Worm (Caenorhabditis elegans): ENCODE measurements around the gene ears-2.

Gene ears-2

ce11 chrIV:390279-390678 lies at the start of gene ears-2, which contains the start of gene uncp-18:
Gene ears-2 (minus strand): TSS chrIV:390468.
Gene uncp-18 (plus strand): TSS chrIV:390560.
- TF ChIP-seq dao-5 (tag; optimal IDR thresholded peaks at IDR 0.05) = peak; percentile 69
- peak; percentile 96 for TF ChIP-seq W03F9.2 (tag; optimal IDR thresholded peaks at IDR 0.05)
- peak; percentile 65 for TF ChIP-seq him-1 (tag; optimal IDR thresholded peaks at IDR 0.05)

- TF ChIP-seq him-1 (tag; optimal IDR thresholded peaks at IDR 0.05) (no peak), dao-5 (tag; optimal IDR thresholded peaks at IDR 0.05) (no peak), W03F9.2 (tag; optimal IDR thresholded peaks at IDR 0.05) (no peak)
Observed at ce11 chrIV:438384-438783, 48.1 kb upstream of the ears-2 start.

- TF ChIP-seq him-1 (tag; optimal IDR thresholded peaks at IDR 0.05) = no peak
- no peak for TF ChIP-seq W03F9.2 (tag; optimal IDR thresholded peaks at IDR 0.05)
- TF ChIP-seq dao-5 (tag; optimal IDR thresholded peaks at IDR 0.05) = no peak
Observed at ce11 chrIV:428869-429268, 38.6 kb upstream of the ears-2 start, which contains the start of gene Y66H1A.5. Gene Y66H1A.5 (minus strand): TSS chrIV:429133.

- no peak for TF ChIP-seq dao-5 (tag; optimal IDR thresholded peaks at IDR 0.05)
- TF ChIP-seq W03F9.2 (tag; optimal IDR thresholded peaks at IDR 0.05) = no peak
- TF ChIP-seq him-1 (tag; optimal IDR thresholded peaks at IDR 0.05) = no peak
Observed at ce11 chrIV:427100-427908, 37.0 kb upstream of the ears-2 start.

- TF ChIP-seq him-1 (tag; optimal IDR thresholded peaks at IDR 0.05) (no peak), W03F9.2 (tag; optimal IDR thresholded peaks at IDR 0.05) (no peak)
Observed at ce11 chrIV:426597-426996, 36.3 kb upstream of the ears-2 start.

ce11 chrIV:425995-426394 lies 35.7 kb upstream of the ears-2 start, which contains the start of gene garr-1:
Gene garr-1 (plus strand): TSS chrIV:426168.
- TF ChIP-seq W03F9.2 (tag; optimal IDR thresholded peaks at IDR 0.05) (no peak), dao-5 (tag; optimal IDR thresholded peaks at IDR 0.05) (no peak), him-1 (tag; optimal IDR thresholded peaks at IDR 0.05) (no peak)

- TF ChIP-seq him-1 (tag; optimal IDR thresholded peaks at IDR 0.05) (no peak), W03F9.2 (tag; optimal IDR thresholded peaks at IDR 0.05) (peak; percentile 67)
Observed at ce11 chrIV:425546-425945, 35.3 kb upstream of the ears-2 start.

- TF ChIP-seq W03F9.2 (tag; optimal IDR thresholded peaks at IDR 0.05) (no peak), him-1 (tag; optimal IDR thresholded peaks at IDR 0.05) (no peak), dao-5 (tag; optimal IDR thresholded peaks at IDR 0.05) (no peak)
Observed at ce11 chrIV:425052-425451, 34.8 kb upstream of the ears-2 start, which contains the start of gene daf-18. Gene daf-18 (minus strand): TSS chrIV:425177.

- TF ChIP-seq W03F9.2 (tag; optimal IDR thresholded peaks at IDR 0.05) = no peak
- no peak for TF ChIP-seq dao-5 (tag; optimal IDR thresholded peaks at IDR 0.05)
- no peak for TF ChIP-seq him-1 (tag; optimal IDR thresholded peaks at IDR 0.05)
Observed at ce11 chrIV:422112-422511, 31.8 kb upstream of the ears-2 start.

- TF ChIP-seq him-1 (tag; optimal IDR thresholded peaks at IDR 0.05) = no peak
- TF ChIP-seq dao-5 (tag; optimal IDR thresholded peaks at IDR 0.05) = no peak
- TF ChIP-seq W03F9.2 (tag; optimal IDR thresholded peaks at IDR 0.05) = no peak
Observed at ce11 chrIV:420686-421085, 30.4 kb upstream of the ears-2 start.

- TF ChIP-seq him-1 (tag; optimal IDR thresholded peaks at IDR 0.05) = no peak
- no peak for TF ChIP-seq W03F9.2 (tag; optimal IDR thresholded peaks at IDR 0.05)
- TF ChIP-seq dao-5 (tag; optimal IDR thresholded peaks at IDR 0.05) = no peak
Observed at ce11 chrIV:419674-420073, 29.4 kb upstream of the ears-2 start, which contains the start of gene eri-1. Gene eri-1 (minus strand): TSS chrIV:419958.

ce11 chrIV:410420-410891 lies 20.2 kb upstream of the ears-2 start, which contains the start of gene T07A9.12:
Gene T07A9.12 (plus strand): TSS chrIV:410867.
- TF ChIP-seq W03F9.2 (tag; optimal IDR thresholded peaks at IDR 0.05) = peak; percentile 45
- TF ChIP-seq dao-5 (tag; optimal IDR thresholded peaks at IDR 0.05) = no peak

- TF ChIP-seq W03F9.2 (tag; optimal IDR thresholded peaks at IDR 0.05) = no peak
- TF ChIP-seq dao-5 (tag; optimal IDR thresholded peaks at IDR 0.05) = no peak
- TF ChIP-seq him-1 (tag; optimal IDR thresholded peaks at IDR 0.05) = no peak
Observed at ce11 chrIV:409935-410334, 19.7 kb upstream of the ears-2 start, which contains the start of gene kgb-1. Gene kgb-1 (minus strand): TSS chrIV:410035.

ce11 chrIV:408892-409291 lies 18.6 kb upstream of the ears-2 start:
- TF ChIP-seq him-1 (tag; optimal IDR thresholded peaks at IDR 0.05) (no peak), W03F9.2 (tag; optimal IDR thresholded peaks at IDR 0.05) (no peak), dao-5 (tag; optimal IDR thresholded peaks at IDR 0.05) (no peak)

Measured in whole organism, L4/young adult.